Worm (Caenorhabditis elegans) whole organism, early embryonic: ENCODE data around the gene R03G8.6.
A peak's percentile ranks its signal among the peaks of the same experiment; 100 is the strongest.
"Not testable (repeated sequence)": the region's sequence is repeated elsewhere in the genome, so short reads cannot be mapped to it uniquely, and the experiment has no call there.

Source experiments
- F13C5.2 ChIP-seq: sonication (generic microtip); optimal IDR thresholded peaks from 2 replicates; lab custom pipeline; 2017; ENCODE audit warnings: mild to moderate bottlenecking, missing genetic modification characterization, inconsistent platforms, missing compliant biosample characterization
- ama-1 ChIP-seq: fragments of 150-350 bp; optimal IDR thresholded peaks from 2 replicates; lab custom pipeline; 2014
- tbx-11 ChIP-seq: fragments of 200-800 bp; sonication (Bioruptor generic); IDR thresholded peaks from 2 replicates; pipeline ENCODE4 v1.3.6; 2022; ENCODE audit warnings: missing genetic modification characterization, missing compliant biosample characterization
- tra-4 ChIP-seq: sonication (generic microtip); optimal IDR thresholded peaks from 2 replicates; lab custom pipeline; 2017; ENCODE audit warnings: missing genetic modification characterization, missing compliant biosample characterization

- not testable (repeated sequence) for TF ChIP-seq tra-4; ama-1 (lab: Kevin White, UChicago)
- peak; percentile 95 for TF ChIP-seq tbx-11
- TF ChIP-seq F13C5.2 (tag; lab: Kevin White, UChicago) = peak; percentile 96
Measured at ce11 chrX:13046324-13046723, 54.0 kb downstream of the R03G8.6 start.
